Fruit fly (Drosophila melanogaster) whole organism, embryonic: ENCODE results near the gene Hrb98DE.
A peak's percentile ranks its signal among the peaks of the same experiment; 100 is the strongest.

Source experiments
- Abd-B ChIP-seq: fragments of 200-800 bp; sonication (Bioruptor generic); optimal IDR thresholded peaks from 2 replicates; lab custom pipeline; 2018; ENCODE audit warnings: missing biosample characterization, mild to moderate bottlenecking, missing genetic modification characterization, moderate library complexity
- CG10959 ChIP-seq: fragments of 200-800 bp; sonication (Bioruptor generic); IDR thresholded peaks from 2 replicates; pipeline ENCODE4 v1.3.6; 2022; ENCODE audit warnings: missing biosample characterization, missing genetic modification characterization
- CG11093 ChIP-seq: fragments of 200-800 bp; sonication (Bioruptor generic); IDR thresholded peaks from 3 replicates; pipeline ENCODE4 v1.3.6; 2022; ENCODE audit warnings: missing biosample characterization, missing genetic modification characterization
- CG12155 ChIP-seq: fragments of 200-800 bp; sonication (Bioruptor generic); optimal IDR thresholded peaks from 3 replicates; lab custom pipeline; 2016; ENCODE audit warnings: missing biosample characterization, missing genetic modification characterization
- CG12659 ChIP-seq: fragments of 200-800 bp; sonication (Bioruptor generic); optimal IDR thresholded peaks from 3 replicates; lab custom pipeline; 2017; ENCODE audit warnings: mild to moderate bottlenecking, missing biosample characterization, missing genetic modification reagents, missing genetic modification characterization
- CG13287 ChIP-seq: fragments of 200-800 bp; sonication (Bioruptor generic); IDR thresholded peaks from 2 replicates; pipeline ENCODE4 v1.3.6; 2022; ENCODE audit warnings: missing biosample characterization, missing genetic modification characterization; ENCODE audit not compliant: partially characterized antibody
- CG15011 ChIP-seq: fragments of 200-800 bp; sonication (Bioruptor generic); optimal IDR thresholded peaks from 3 replicates; lab custom pipeline; 2018; ENCODE audit warnings: missing biosample characterization, mild to moderate bottlenecking, missing genetic modification characterization
- CG17359 ChIP-seq: fragments of 200-800 bp; sonication (Bioruptor generic); optimal IDR thresholded peaks from 3 replicates; lab custom pipeline; 2018; ENCODE audit warnings: missing biosample characterization, mild to moderate bottlenecking, missing genetic modification characterization, moderate library complexity
- CG17568 ChIP-seq: fragments of 200-800 bp; sonication (Bioruptor generic); optimal IDR thresholded peaks from 2 replicates; lab custom pipeline; 2018; ENCODE audit warnings: missing biosample characterization, mild to moderate bottlenecking, missing genetic modification characterization, moderate library complexity
- CG1832 ChIP-seq: fragments of 200-800 bp; sonication (Bioruptor generic); optimal IDR thresholded peaks from 2 replicates; lab custom pipeline; 2017; ENCODE audit warnings: missing biosample characterization, mild to moderate bottlenecking, missing genetic modification characterization, inconsistent platforms
- CG3847 ChIP-seq: fragments of 200-800 bp; sonication (Bioruptor generic); IDR thresholded peaks from 2 replicates; pipeline ENCODE4 v1.3.6; 2022; ENCODE audit warnings: missing biosample characterization, missing genetic modification characterization
- CG5180 ChIP-seq: fragments of 200-800 bp; sonication (Bioruptor generic); optimal IDR thresholded peaks from 3 replicates; lab custom pipeline; 2017; ENCODE audit warnings: missing biosample characterization, missing genetic modification characterization, mild to moderate bottlenecking, moderate library complexity, missing genetic modification reagents
- CG6272 ChIP-seq: fragments of 200-800 bp; sonication (Bioruptor generic); IDR thresholded peaks from 2 replicates; pipeline ENCODE4 v1.3.6; 2022; ENCODE audit warnings: missing biosample characterization, missing genetic modification characterization
- CG6654 ChIP-seq: fragments of 200-800 bp; sonication (Bioruptor generic); optimal IDR thresholded peaks from 2 replicates; lab custom pipeline; 2017; ENCODE audit warnings: missing biosample characterization, mild to moderate bottlenecking, missing genetic modification characterization
- CG7372 ChIP-seq: fragments of 200-800 bp; sonication (Bioruptor generic); IDR thresholded peaks from 2 replicates; pipeline ENCODE4 v1.3.6; 2022; ENCODE audit warnings: missing biosample characterization, missing genetic modification characterization
- CG7556 ChIP-seq: fragments of 200-800 bp; sonication (Bioruptor generic); optimal IDR thresholded peaks from 2 replicates; lab custom pipeline; 2017; ENCODE audit warnings: missing biosample characterization, mild to moderate bottlenecking, missing genetic modification characterization
- CG7745 ChIP-seq: fragments of 200-800 bp; sonication (Bioruptor generic); optimal IDR thresholded peaks from 2 replicates; lab custom pipeline; 2018; ENCODE audit warnings: missing biosample characterization, mild to moderate bottlenecking, missing genetic modification characterization, moderate library complexity
- CkIIα-i1 ChIP-seq: fragments of 200-800 bp; sonication (Bioruptor generic); IDR thresholded peaks from 2 replicates; pipeline ENCODE4 v1.3.6; 2022; ENCODE audit warnings: missing biosample characterization, missing genetic modification characterization
- CoRest ChIP-seq: fragments of 200-800 bp; sonication (Bioruptor generic); optimal IDR thresholded peaks from 3 replicates; lab custom pipeline; 2018; ENCODE audit warnings: missing biosample characterization, mild to moderate bottlenecking, missing genetic modification characterization, moderate library complexity
- Dek ChIP-seq: fragments of 200-800 bp; sonication (Bioruptor generic); optimal IDR thresholded peaks from 3 replicates; lab custom pipeline; 2019; ENCODE audit warnings: missing biosample characterization, mild to moderate bottlenecking, missing genetic modification characterization, moderate library complexity
- E2f2 ChIP-seq: fragments of 200-800 bp; sonication (Bioruptor generic); IDR thresholded peaks from 2 replicates; pipeline ENCODE4 v1.3.6; 2022; ENCODE audit warnings: missing biosample characterization, missing genetic modification characterization
- Ets97D ChIP-seq: fragments of 200-800 bp; sonication (Bioruptor generic); optimal IDR thresholded peaks from 3 replicates; lab custom pipeline; 2016; ENCODE audit warnings: missing biosample characterization, missing genetic modification characterization
- Hr3 ChIP-seq: fragments of 200-800 bp; sonication (Bioruptor generic); optimal IDR thresholded peaks from 3 replicates; lab custom pipeline; 2016; ENCODE audit warnings: missing biosample characterization, missing genetic modification characterization
- Hr39 ChIP-seq: fragments of >200 bp; optimal IDR thresholded peaks from 2 replicates; lab custom pipeline; 2017
- Hr78 ChIP-seq, 2 experiments: fragments of 200-800 bp in 1 of 2; fragments of >200 bp in 1 of 2; sonication (Bioruptor generic) in 1 of 2; optimal IDR thresholded peaks; 2 replicates each; lab custom pipeline; 2017 to 2019; ENCODE audit warnings: missing biosample characterization in 2 of 2, missing genetic modification characterization in 2 of 2, mild to moderate bottlenecking in 1 of 2, moderate library complexity in 1 of 2
- Lim3 ChIP-seq: fragments of 200-800 bp; sonication (Bioruptor generic); IDR thresholded peaks from 2 replicates; pipeline ENCODE4 v1.3.6; 2022; ENCODE audit warnings: missing biosample characterization, missing genetic modification characterization
- MBD-R2 ChIP-seq: fragments of 200-800 bp; sonication (Bioruptor generic); IDR thresholded peaks from 2 replicates; pipeline ENCODE4 v1.3.6; 2022; ENCODE audit warnings: missing biosample characterization, missing genetic modification characterization
- Mrtf ChIP-seq: fragments of 200-800 bp; sonication (Bioruptor generic); IDR thresholded peaks from 3 replicates; pipeline ENCODE4 v1.3.6; 2022; ENCODE audit warnings: missing biosample characterization, missing genetic modification characterization
- NFAT ChIP-seq: fragments of 200-800 bp; sonication (Bioruptor generic); IDR thresholded peaks from 2 replicates; pipeline ENCODE4 v1.3.6; 2022; ENCODE audit warnings: missing biosample characterization, missing genetic modification characterization
- Tbp ChIP-seq: fragments of >200 bp; optimal IDR thresholded peaks from 2 replicates; lab custom pipeline; 2018; ENCODE audit warnings: missing biosample characterization, missing genetic modification characterization
- Xrp1 ChIP-seq: fragments of 200-800 bp; sonication (Bioruptor generic); IDR thresholded peaks from 2 replicates; pipeline ENCODE4 v1.3.6; 2022; ENCODE audit warnings: missing biosample characterization, missing genetic modification characterization
- YL-1 ChIP-seq: fragments of 200-800 bp; sonication (Bioruptor generic); optimal IDR thresholded peaks from 3 replicates; lab custom pipeline; 2017; ENCODE audit warnings: missing biosample characterization, mild to moderate bottlenecking, missing genetic modification characterization
- caup ChIP-seq: fragments of 200-800 bp; sonication (Bioruptor generic); optimal IDR thresholded peaks from 3 replicates; lab custom pipeline; 2017; ENCODE audit warnings: missing biosample characterization, mild to moderate bottlenecking, missing genetic modification characterization, moderate library complexity; ENCODE audit not compliant: severe bottlenecking
- dmrt11E ChIP-seq: fragments of 200-800 bp; sonication (Bioruptor generic); optimal IDR thresholded peaks from 3 replicates; lab custom pipeline; 2018; ENCODE audit warnings: missing biosample characterization, mild to moderate bottlenecking, missing genetic modification characterization, moderate library complexity
- gce ChIP-seq: fragments of 200-800 bp; sonication (Bioruptor generic); IDR thresholded peaks from 3 replicates; pipeline ENCODE4 v1.3.6; 2022; ENCODE audit warnings: missing biosample characterization, missing genetic modification characterization
- gem ChIP-seq: fragments of 200-800 bp; sonication (Bioruptor generic); optimal IDR thresholded peaks from 2 replicates; lab custom pipeline; 2019; ENCODE audit warnings: missing biosample characterization, mild to moderate bottlenecking, missing genetic modification characterization, moderate library complexity
- grau ChIP-seq: fragments of 200-800 bp; optimal IDR thresholded peaks from 3 replicates; lab custom pipeline; 2019; ENCODE audit warnings: missing biosample characterization, mild to moderate bottlenecking, missing genetic modification characterization, moderate library complexity
- grn ChIP-seq: fragments of 200-800 bp; sonication (Bioruptor generic); optimal IDR thresholded peaks from 3 replicates; lab custom pipeline; 2017; ENCODE audit warnings: missing biosample characterization, missing genetic modification characterization
- jigr1 ChIP-seq: fragments of 200-800 bp; sonication (Bioruptor generic); IDR thresholded peaks from 3 replicates; pipeline ENCODE4 v1.3.6; 2022; ENCODE audit warnings: missing biosample characterization, missing genetic modification characterization
- ken ChIP-seq: fragments of 200-800 bp; sonication (Bioruptor generic); IDR thresholded peaks from 3 replicates; pipeline ENCODE4 v1.3.6; 2022; ENCODE audit warnings: missing biosample characterization, missing genetic modification characterization
- pzg ChIP-seq: fragments of 200-800 bp; sonication (Bioruptor generic); optimal IDR thresholded peaks from 3 replicates; lab custom pipeline; 2018; ENCODE audit warnings: missing biosample characterization, mild to moderate bottlenecking, missing genetic modification characterization, moderate library complexity
- sens-2 ChIP-seq: fragments of 200-800 bp; sonication (Bioruptor generic); IDR thresholded peaks from 2 replicates; pipeline ENCODE4 v1.3.6; 2022; ENCODE audit warnings: missing biosample characterization, missing genetic modification characterization
- sna ChIP-seq: fragments of 200-800 bp; sonication (Bioruptor generic); IDR thresholded peaks from 2 replicates; pipeline ENCODE4 v1.3.6; 2022; ENCODE audit warnings: missing biosample characterization, missing genetic modification characterization; ENCODE audit not compliant: partially characterized antibody
- so ChIP-seq: fragments of 200-800 bp; sonication (Bioruptor generic); IDR thresholded peaks from 3 replicates; pipeline ENCODE4 v1.3.6; 2022; ENCODE audit warnings: missing biosample characterization, missing genetic modification characterization
- tna ChIP-seq: fragments of 200-800 bp; sonication (Bioruptor generic); IDR thresholded peaks from 2 replicates; pipeline ENCODE4 v1.3.6; 2022; ENCODE audit warnings: missing biosample characterization, missing genetic modification characterization; ENCODE audit not compliant: partially characterized antibody
- yki ChIP-seq: fragments of >200 bp; optimal IDR thresholded peaks from 3 replicates; lab custom pipeline; 2018

Hrb98DE gene

dm6 chr3R:28584237-28584834 lies 15.3 kb upstream of the Hrb98DE start (continued):
- TF ChIP-seq Ets97D (GFP tag; lab: Kevin White, UChicago): no peak
- TF ChIP-seq Xrp1 (GFP tag; lab: Robert Waterston, UW): no peak
- TF ChIP-seq pzg (GFP tag; lab: Kevin White, UChicago): no peak
- TF ChIP-seq, all 482 proteins: peak for 4

dm6 chr3R:28585076-28585821 lies 14.4 kb upstream of the Hrb98DE start, which contains the start of gene fkh:
Gene fkh, minus strand, starts transcription at chr3R:28585264.
- TF ChIP-seq CG7556 (GFP tag; lab: Kevin White, UChicago): peak; percentile 93
- TF ChIP-seq CG11093 (GFP tag; lab: Robert Waterston, UW): peak; percentile 64; the same call in 1 of the 3 replicates
- no peak for TF ChIP-seq yki (lab: Kevin White, UChicago)
- TF ChIP-seq jigr1 (GFP tag; lab: Robert Waterston, UW): no peak
- TF ChIP-seq CG6272: no peak
- TF ChIP-seq CG7745 (tag; lab: Kevin White, UChicago): peak; percentile 69
- no peak for TF ChIP-seq Abd-B
- peak; percentile 46 for TF ChIP-seq Hr3 (GFP tag; lab: Kevin White, UChicago)
- TF ChIP-seq MBD-R2: peak; percentile 63; the same call in 1 of the 2 replicates
- TF ChIP-seq CG17568 (GFP tag; lab: Kevin White, UChicago): peak; percentile 92
- peak; percentile 56; the same call in 1 of the 2 replicates for TF ChIP-seq sna (GFP tag; lab: Robert Waterston, UW)
- TF ChIP-seq Hr39 (lab: Kevin White, UChicago): no peak
- peak; percentile 52 for TF ChIP-seq CG6654 (GFP tag; lab: Kevin White, UChicago)
- TF ChIP-seq CG15011: peak; percentile 96
- TF ChIP-seq gem: peak; percentile 70
- TF ChIP-seq caup (GFP tag; lab: Kevin White, UChicago): peak; percentile 99
- peak; percentile 93 for TF ChIP-seq CG1832 (GFP tag; lab: Kevin White, UChicago)
- TF ChIP-seq CG5180 (GFP tag; lab: Kevin White, UChicago): peak; percentile 93
- TF ChIP-seq CG10959 (GFP tag; lab: Robert Waterston, UW): 0 out of 2 replicates have a peak, but pooled peaks have one; percentile 34
- peak; percentile 77 for TF ChIP-seq CoRest
- peak in 1 of 2 experiments; percentile 17 for TF ChIP-seq Hr78 (GFP tag; optimal IDR thresholded peaks at IDR 0.05; lab: Kevin White, UChicago)
- TF ChIP-seq grau: peak; percentile 55
- TF ChIP-seq dmrt11E (tag; lab: Kevin White, UChicago): peak; percentile 52
- TF ChIP-seq CG17359 (tag; lab: Kevin White, UChicago): peak; percentile 86
- peak; percentile 96 for TF ChIP-seq CG12659 (GFP tag; lab: Kevin White, UChicago)
- peak; percentile 61; the same call in 1 of the 2 replicates for TF ChIP-seq sens-2 (GFP tag; lab: Robert Waterston, UW)
- TF ChIP-seq Lim3: no peak
- TF ChIP-seq E2f2 (GFP tag; lab: Robert Waterston, UW): peak; percentile 72; the same call in 1 of the 2 replicates
- peak; percentile 96 for TF ChIP-seq so (GFP tag; lab: Robert Waterston, UW)
- no peak; the same call in 2 of the 3 replicates for TF ChIP-seq Mrtf (GFP tag; lab: Robert Waterston, UW)
- no peak for TF ChIP-seq ken (GFP tag; lab: Robert Waterston, UW)
- TF ChIP-seq CG13287 (GFP tag; lab: Robert Waterston, UW): peak; percentile 37
- peak; percentile 67 for TF ChIP-seq gce (GFP tag; lab: Robert Waterston, UW)
- TF ChIP-seq grn (GFP tag; lab: Kevin White, UChicago): peak; percentile 96
- no peak for TF ChIP-seq tna (GFP tag; lab: Robert Waterston, UW)
- peak; percentile 55 for TF ChIP-seq NFAT (GFP tag; lab: Robert Waterston, UW)
- TF ChIP-seq Tbp (GFP tag; lab: Kevin White, UChicago): no peak
- peak; percentile 41; the same call in 1 of the 2 replicates for TF ChIP-seq CG7372
- TF ChIP-seq YL-1 (GFP tag; lab: Kevin White, UChicago): peak; percentile 94
- peak; percentile 53; the same call in 1 of the 2 replicates for TF ChIP-seq CG3847 (GFP tag; lab: Robert Waterston, UW)
- TF ChIP-seq Dek (tag; lab: Kevin White, UChicago): no peak
- TF ChIP-seq CkIIα-i1 (GFP tag; lab: Robert Waterston, UW): no peak
- TF ChIP-seq CG12155: peak; percentile 66
